Fruit fly (Drosophila melanogaster) whole organism, embryonic: Measurements from ENCODE around the gene Tehao.

Source experiments
- Adf1 ChIP-seq: fragments of 200-800 bp; sonication (Bioruptor generic); IDR thresholded peaks from 2 replicates; pipeline ENCODE4 v1.3.6; 2022; ENCODE audit warnings: missing biosample characterization, missing genetic modification characterization
- CG10462 ChIP-seq: fragments of 200-800 bp; sonication (Bioruptor generic); optimal IDR thresholded peaks from 2 replicates; lab custom pipeline; 2016; ENCODE audit warnings: missing biosample characterization, missing genetic modification characterization
- CG10959 ChIP-seq: fragments of 200-800 bp; sonication (Bioruptor generic); IDR thresholded peaks from 2 replicates; pipeline ENCODE4 v1.3.6; 2022; ENCODE audit warnings: missing biosample characterization, missing genetic modification characterization
- CG11504 ChIP-seq: fragments of 200-800 bp; sonication (Bioruptor generic); optimal IDR thresholded peaks from 3 replicates; lab custom pipeline; 2019; ENCODE audit warnings: missing biosample characterization, mild to moderate bottlenecking, missing genetic modification characterization, moderate library complexity
- CG11560 ChIP-seq: fragments of 200-800 bp; sonication (Bioruptor generic); IDR thresholded peaks from 3 replicates; pipeline ENCODE4 v1.3.6; 2022; ENCODE audit warnings: missing biosample characterization, missing genetic modification characterization
- CG12942 ChIP-seq: fragments of 200-800 bp; sonication (Bioruptor generic); optimal IDR thresholded peaks from 3 replicates; lab custom pipeline; 2016; ENCODE audit warnings: missing biosample characterization, missing genetic modification characterization
- CG14014 ChIP-seq: fragments of 200-800 bp; sonication (Bioruptor generic); IDR thresholded peaks from 2 replicates; pipeline ENCODE4 v1.3.6; 2022; ENCODE audit warnings: missing biosample characterization, missing genetic modification characterization
- CG14860 ChIP-seq: fragments of 200-800 bp; sonication (Bioruptor generic); IDR thresholded peaks from 3 replicates; pipeline ENCODE4 v1.3.6; 2022; ENCODE audit warnings: missing biosample characterization, missing genetic modification characterization; ENCODE audit not compliant: partially characterized antibody
- CG14965 ChIP-seq: fragments of 200-800 bp; sonication (Bioruptor generic); optimal IDR thresholded peaks from 2 replicates; lab custom pipeline; 2016; ENCODE audit warnings: missing biosample characterization, missing genetic modification characterization, borderline replicate concordance
- CG15696 ChIP-seq: fragments of 200-800 bp; sonication (Bioruptor generic); optimal IDR thresholded peaks from 2 replicates; lab custom pipeline; 2019; ENCODE audit warnings: missing biosample characterization, mild to moderate bottlenecking, missing genetic modification characterization, moderate library complexity
- CG1603 ChIP-seq: fragments of 200-800 bp; sonication (Bioruptor generic); optimal IDR thresholded peaks from 2 replicates; lab custom pipeline; 2019; ENCODE audit warnings: missing biosample characterization, mild to moderate bottlenecking, missing genetic modification characterization, moderate library complexity
- CG17612 ChIP-seq: fragments of 200-800 bp; sonication (Bioruptor generic); IDR thresholded peaks from 2 replicates; pipeline ENCODE4 v1.3.6; 2022; ENCODE audit warnings: missing biosample characterization, missing genetic modification characterization
- CG3281 ChIP-seq: fragments of 200-800 bp; sonication (Bioruptor generic); optimal IDR thresholded peaks from 3 replicates; lab custom pipeline; 2017; ENCODE audit warnings: missing biosample characterization, mild to moderate bottlenecking, missing genetic modification characterization
- CG34224 ChIP-seq: fragments of 200-800 bp; sonication (Bioruptor generic); IDR thresholded peaks from 3 replicates; pipeline ENCODE4 v1.3.6; 2022; ENCODE audit warnings: missing biosample characterization, missing genetic modification characterization; ENCODE audit not compliant: partially characterized antibody
- CG3726 ChIP-seq: fragments of 200-800 bp; sonication (Bioruptor generic); IDR thresholded peaks from 3 replicates; pipeline ENCODE4, ENCODE4 v1.3.6; 2022; ENCODE audit warnings: missing biosample characterization, missing genetic modification characterization
- CG5953 ChIP-seq: fragments of 200-800 bp; sonication (Bioruptor generic); IDR thresholded peaks from 2 replicates; pipeline ENCODE4 v1.3.6; 2022; ENCODE audit warnings: missing biosample characterization, missing genetic modification characterization
- CG6175 ChIP-seq: fragments of 200-800 bp; sonication (Bioruptor generic); IDR thresholded peaks from 3 replicates; pipeline ENCODE4 v1.3.6; 2022; ENCODE audit warnings: missing biosample characterization, missing genetic modification characterization
- CG6689 ChIP-seq: fragments of 200-800 bp; sonication (Bioruptor generic); IDR thresholded peaks from 2 replicates; pipeline ENCODE4 v1.3.6; 2022; ENCODE audit warnings: missing biosample characterization, missing genetic modification characterization
- CG6813 ChIP-seq: fragments of 200-800 bp; sonication (Bioruptor generic); optimal IDR thresholded peaks from 2 replicates; lab custom pipeline; 2017; ENCODE audit warnings: missing biosample characterization, missing genetic modification characterization, mild to moderate bottlenecking, moderate library complexity, missing genetic modification reagents
- CG6854 ChIP-seq: fragments of 200-800 bp; sonication (Bioruptor generic); optimal IDR thresholded peaks from 3 replicates; lab custom pipeline; 2017; ENCODE audit warnings: missing biosample characterization, mild to moderate bottlenecking, missing genetic modification characterization
- CG7745 ChIP-seq: fragments of 200-800 bp; sonication (Bioruptor generic); optimal IDR thresholded peaks from 2 replicates; lab custom pipeline; 2018; ENCODE audit warnings: missing biosample characterization, mild to moderate bottlenecking, missing genetic modification characterization, moderate library complexity
- CG7987 ChIP-seq: fragments of 200-800 bp; sonication (Bioruptor generic); optimal IDR thresholded peaks from 2 replicates; lab custom pipeline; 2018; ENCODE audit warnings: missing biosample characterization, mild to moderate bottlenecking, missing genetic modification characterization, moderate library complexity
- CG9215 ChIP-seq: fragments of 200-800 bp; sonication (Bioruptor generic); IDR thresholded peaks from 2 replicates; pipeline ENCODE4 v1.3.6; 2022; ENCODE audit warnings: missing biosample characterization, missing genetic modification characterization
- Dbx ChIP-seq: fragments of 200-800 bp; sonication (Bioruptor generic); IDR thresholded peaks from 3 replicates; pipeline ENCODE4 v1.3.6; 2022; ENCODE audit warnings: missing biosample characterization, missing genetic modification characterization
- Deaf1 ChIP-seq: fragments of 200-800 bp; optimal IDR thresholded peaks from 3 replicates; lab custom pipeline; 2019; ENCODE audit warnings: missing biosample characterization, mild to moderate bottlenecking, missing genetic modification characterization, moderate library complexity
- Dip2 ChIP-seq: fragments of 200-800 bp; sonication (Bioruptor generic); IDR thresholded peaks from 2 replicates; pipeline ENCODE4 v1.3.6; 2022; ENCODE audit warnings: missing biosample characterization, missing genetic modification characterization
- Max ChIP-seq: fragments of 200-800 bp; sonication (Bioruptor generic); optimal IDR thresholded peaks from 2 replicates; lab custom pipeline; 2016; ENCODE audit warnings: missing biosample characterization, mild to moderate bottlenecking, missing genetic modification characterization
- Side ChIP-seq: fragments of 200-800 bp; sonication (Bioruptor generic); optimal IDR thresholded peaks from 2 replicates; lab custom pipeline; 2016; ENCODE audit warnings: missing biosample characterization, missing genetic modification characterization
- Taf1 ChIP-seq: fragments of 200-800 bp; sonication (Bioruptor generic); IDR thresholded peaks from 2 replicates; pipeline ENCODE4 v1.3.6; 2022; ENCODE audit warnings: missing biosample characterization, missing genetic modification characterization
- Xbp1 ChIP-seq: fragments of 200-800 bp; sonication (Bioruptor generic); optimal IDR thresholded peaks from 3 replicates; lab custom pipeline; 2016; ENCODE audit warnings: missing biosample characterization, mild to moderate bottlenecking, missing genetic modification characterization
- Xrp1 ChIP-seq: fragments of 200-800 bp; sonication (Bioruptor generic); IDR thresholded peaks from 2 replicates; pipeline ENCODE4 v1.3.6; 2022; ENCODE audit warnings: missing biosample characterization, missing genetic modification characterization
- bab2 ChIP-seq: fragments of 200-800 bp; sonication (Bioruptor generic); optimal IDR thresholded peaks from 2 replicates; lab custom pipeline; 2016; ENCODE audit warnings: missing biosample characterization, missing genetic modification characterization
- bigmax ChIP-seq: fragments of 200-800 bp; sonication (Bioruptor generic); optimal IDR thresholded peaks from 2 replicates; lab custom pipeline; 2018; ENCODE audit warnings: missing biosample characterization, mild to moderate bottlenecking, missing genetic modification characterization
- cas ChIP-seq: fragments of 200-800 bp; sonication (Bioruptor generic); IDR thresholded peaks from 2 replicates; pipeline ENCODE4 v1.3.6; 2022; ENCODE audit warnings: missing biosample characterization, missing genetic modification characterization
- chm ChIP-seq: fragments of 200-800 bp; sonication (Bioruptor generic); IDR thresholded peaks from 2 replicates; pipeline ENCODE4 v1.3.6; 2022; ENCODE audit warnings: missing biosample characterization, missing genetic modification characterization
- dm ChIP-seq: fragments of 200-800 bp; sonication (Bioruptor generic); optimal IDR thresholded peaks from 3 replicates; lab custom pipeline; 2016; ENCODE audit warnings: missing biosample characterization, missing genetic modification characterization
- gce ChIP-seq: fragments of 200-800 bp; sonication (Bioruptor generic); IDR thresholded peaks from 3 replicates; pipeline ENCODE4 v1.3.6; 2022; ENCODE audit warnings: missing biosample characterization, missing genetic modification characterization
- gcm ChIP-seq: fragments of 200-800 bp; sonication (Bioruptor generic); optimal IDR thresholded peaks from 2 replicates; lab custom pipeline; 2019; ENCODE audit warnings: missing biosample characterization, mild to moderate bottlenecking, missing genetic modification characterization, moderate library complexity
- onecut ChIP-seq: fragments of 200-800 bp; sonication (Bioruptor generic); IDR thresholded peaks from 2 replicates; pipeline ENCODE4 v1.3.6; 2022; ENCODE audit warnings: missing biosample characterization, missing genetic modification characterization
- pita ChIP-seq: fragments of 200-800 bp; sonication (Bioruptor generic); optimal IDR thresholded peaks from 2 replicates; lab custom pipeline; 2017; ENCODE audit warnings: missing biosample characterization, mild to moderate bottlenecking, missing genetic modification characterization
- pzg ChIP-seq: fragments of 200-800 bp; sonication (Bioruptor generic); optimal IDR thresholded peaks from 3 replicates; lab custom pipeline; 2018; ENCODE audit warnings: missing biosample characterization, mild to moderate bottlenecking, missing genetic modification characterization, moderate library complexity
- sc ChIP-seq, 3 experiments: fragments of >200 bp in 2 of 3; fragments of 200-800 bp in 1 of 3; sonication (Bioruptor generic) in 1 of 3; optimal IDR thresholded peaks; 2 replicates in 2 of 3; 3 replicates in 1 of 3; lab custom pipeline; 2017; ENCODE audit warnings: mild to moderate bottlenecking in 1 of 3, missing biosample characterization in 1 of 3, missing genetic modification characterization in 1 of 3, missing genetic modification reagents in 1 of 3
- shn ChIP-seq: fragments of 200-800 bp; sonication (Bioruptor generic); optimal IDR thresholded peaks from 3 replicates; lab custom pipeline; 2016; ENCODE audit warnings: missing biosample characterization, missing genetic modification characterization
- tap ChIP-seq: fragments of 200-800 bp; optimal IDR thresholded peaks from 3 replicates; lab custom pipeline; 2019; ENCODE audit warnings: missing biosample characterization, mild to moderate bottlenecking, missing genetic modification characterization, moderate library complexity
- ttk ChIP-seq: fragments of 200-800 bp; sonication (Bioruptor generic); IDR thresholded peaks from 2 replicates; pipeline ENCODE4 v2.1.2; 2022; ENCODE audit warnings: missing biosample characterization, missing genetic modification characterization
- zfh1 ChIP-seq: fragments of 200-800 bp; sonication (Bioruptor generic); IDR thresholded peaks from 3 replicates; pipeline ENCODE4 v1.3.6; 2022; ENCODE audit warnings: missing biosample characterization, missing genetic modification characterization

Tehao gene

DNA sequence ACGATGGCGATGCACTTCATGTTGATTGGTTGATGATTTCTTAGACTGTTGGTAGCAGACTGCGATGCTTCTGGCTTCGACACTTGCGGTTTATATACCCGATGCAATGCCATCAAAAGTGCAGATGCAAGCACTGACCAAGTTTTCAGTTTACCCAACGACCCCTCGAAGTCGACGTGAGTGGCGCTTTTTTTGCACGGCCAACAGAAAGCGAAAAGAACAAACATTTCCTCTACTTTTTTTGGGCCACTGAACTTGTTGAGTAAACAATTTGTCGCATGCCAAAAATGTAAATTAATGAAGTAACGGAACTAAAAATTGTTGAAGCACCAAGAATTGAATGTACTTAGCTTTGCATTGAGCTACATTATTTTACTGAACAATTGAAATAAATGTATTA is 23.9 kb upstream of the Tehao start, which contains the start of gene Vm34Ca:
Gene Vm34Ca, minus strand, starts transcription at position 66 of the 400 bp plus-strand sequence.
- no peak for TF ChIP-seq Side
- 0 out of 3 replicates have a peak, but pooled peaks have one; percentile 12 for TF ChIP-seq CG14860 (GFP tag; lab: Robert Waterston, UW)
- TF ChIP-seq shn (GFP tag; lab: Kevin White, UChicago), result no peak
- no peak for TF ChIP-seq sc (optimal IDR thresholded peaks at IDR 0.05; lab: Kevin White, UChicago)
- TF ChIP-seq sc (GFP tag; optimal IDR thresholded peaks at IDR 0.05; lab: Kevin White, UChicago), result no peak

DNA sequence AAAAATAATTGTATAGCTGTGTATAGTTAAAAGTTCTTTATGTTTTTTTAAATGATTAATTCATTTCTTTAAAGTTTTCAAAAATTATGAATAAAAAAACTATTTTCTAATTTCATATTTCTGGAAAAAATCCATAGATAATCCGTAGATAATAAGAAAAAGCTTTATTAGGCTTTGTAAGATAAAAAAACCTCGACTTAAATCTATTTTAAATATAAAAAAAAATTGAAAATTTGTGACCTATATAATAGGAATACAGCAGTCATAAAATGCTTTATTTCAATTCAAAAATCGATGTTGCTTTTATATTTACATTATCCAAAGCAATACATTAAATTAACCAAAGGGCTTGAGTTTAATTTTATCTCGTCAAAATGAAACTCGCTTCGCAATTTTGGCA is 23.2 kb upstream of the Tehao start, which contains the start of gene Flad2:
Gene Flad2, plus strand, starts transcription at position 301 of the 400 bp plus-strand sequence.
- TF ChIP-seq Side, result no peak
- TF ChIP-seq Dbx (GFP tag; lab: Robert Waterston, UW), result no peak
- no peak for TF ChIP-seq CG11560
- TF ChIP-seq CG34224 (GFP tag; lab: Robert Waterston, UW), result no peak
- TF ChIP-seq CG6854, result no peak
- no peak for TF ChIP-seq dm
- no peak for TF ChIP-seq cas (GFP tag; lab: Robert Waterston, UW)
- TF ChIP-seq Adf1, result no peak
- TF ChIP-seq CG10462, result no peak
- no peak for TF ChIP-seq CG6689 (GFP tag; lab: Robert Waterston, UW)
- no peak for TF ChIP-seq CG5953 (GFP tag; lab: Robert Waterston, UW)
- TF ChIP-seq gcm (GFP tag; lab: Kevin White, UChicago), result no peak
- no peak for TF ChIP-seq onecut
- TF ChIP-seq CG3281, result no peak
- no peak for TF ChIP-seq CG15696 (tag; lab: Kevin White, UChicago)
- TF ChIP-seq gce (GFP tag; lab: Robert Waterston, UW), result no peak
- no peak for TF ChIP-seq CG7745 (tag; lab: Kevin White, UChicago)
- no peak for TF ChIP-seq CG6175 (GFP tag; lab: Robert Waterston, UW)
- no peak for TF ChIP-seq chm (GFP tag; lab: Robert Waterston, UW)
- TF ChIP-seq Dip2 (GFP tag; lab: Robert Waterston, UW), result no peak

DNA sequence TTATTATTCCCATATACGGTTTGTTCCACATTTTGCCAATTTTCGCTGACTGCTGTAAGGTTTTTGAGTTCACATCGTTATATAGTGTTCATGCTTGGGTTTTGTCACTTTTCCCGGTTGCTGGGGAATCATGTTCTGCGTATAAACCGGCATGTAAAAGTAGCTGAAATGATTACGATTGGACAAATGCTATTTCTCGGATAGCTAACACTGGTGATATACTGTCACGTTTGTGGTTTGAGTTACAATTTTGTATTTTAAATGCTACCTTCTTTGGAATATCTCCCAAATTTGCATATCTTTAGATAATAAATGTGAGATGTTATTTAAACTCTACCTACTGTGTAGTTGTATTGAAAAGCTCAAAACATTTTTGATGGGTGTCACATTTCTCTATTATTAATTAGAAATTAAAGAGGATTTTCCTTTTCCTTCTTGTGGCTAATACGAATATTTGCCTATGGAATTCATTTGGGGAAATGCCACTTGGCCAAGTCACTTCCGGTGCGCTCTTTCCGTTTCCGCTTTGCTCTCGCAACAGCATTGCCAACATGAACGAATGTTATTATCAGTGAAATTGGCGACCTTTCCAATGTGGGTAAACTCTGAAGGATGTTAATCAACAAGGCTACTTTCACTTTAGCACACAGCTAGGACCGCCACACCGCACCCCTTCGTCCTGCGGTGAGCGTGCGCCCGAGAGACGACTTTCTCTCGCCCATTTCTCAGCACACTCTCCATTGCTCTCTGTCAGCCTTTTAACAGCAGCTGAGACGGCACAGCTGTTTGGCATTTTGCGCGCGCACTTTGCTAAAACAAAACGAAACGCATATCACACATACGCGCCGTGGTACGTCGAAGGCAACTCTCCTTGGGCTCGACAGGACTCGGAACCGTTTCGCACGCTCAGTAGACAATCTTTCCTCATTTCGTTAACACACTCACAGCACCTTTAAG is 20.6 kb upstream of the Tehao start, which contains the start of the genes CG16956, CG42784 and CG43850:
Gene CG16956, minus strand, starts transcription at position 51 of the 957 bp plus-strand sequence.
Gene CG42784, plus strand, starts transcription at position 907 of the 957 bp plus-strand sequence.
Gene CG43850, plus strand, starts transcription at position 907 of the 957 bp plus-strand sequence.
- TF ChIP-seq Taf1 (no peak), CG3726 (no peak), CG6813 (GFP tag; lab: Kevin White, UChicago) (peak; percentile 85), zfh1 (GFP tag; lab: Robert Waterston, UW) (no peak), CG11504 (peak; percentile 57), CG9215 (GFP tag; lab: Robert Waterston, UW) (no peak; the same call in 1 of the 2 replicates), ttk (GFP tag; lab: Robert Waterston, UW) (peak; percentile 41; the same call in 1 of the 2 replicates), bigmax (GFP tag; lab: Kevin White, UChicago) (peak; percentile 57), tap (peak; percentile 30), pzg (GFP tag; lab: Kevin White, UChicago) (peak; percentile 19), CG14965 (GFP tag; lab: Kevin White, UChicago) (no peak), CG10959 (GFP tag; lab: Robert Waterston, UW) (no peak), CG14014 (GFP tag; lab: Robert Waterston, UW) (no peak), CG17612 (no peak), Xrp1 (GFP tag; lab: Robert Waterston, UW) (no peak), CG1603 (peak; percentile 50), CG12942 (no peak), CG7987 (GFP tag; lab: Kevin White, UChicago) (peak; percentile 86), Deaf1 (tag; lab: Kevin White, UChicago) (peak; percentile 48), CG5953 (GFP tag; lab: Robert Waterston, UW) (no peak), Max (GFP tag; lab: Kevin White, UChicago) (no peak), bab2 (no peak), Xbp1 (GFP tag; lab: Kevin White, UChicago) (no peak), pita (GFP tag; lab: Kevin White, UChicago) (no peak), CG10462 (no peak), gce (GFP tag; lab: Robert Waterston, UW) (0 out of 3 replicates have a peak, but pooled peaks have one; percentile 52)
